Worm (Caenorhabditis elegans) whole organism, young adult: ENCODE measurements around the gene T28D6.7.
A peak's percentile ranks its signal among the peaks of the same experiment; 100 is the strongest.

ENCODE experiments used
- B0019.2 ChIP-seq: fragments of 200-800 bp; sonication (Bioruptor generic); conservative IDR thresholded peaks from 2 replicates; pipeline ENCODE4 v1.3.6; 2022; ENCODE audit warnings: missing genetic modification reagents, missing genetic modification characterization, missing compliant biosample characterization
- B0261.1 ChIP-seq: sonication (generic microtip); optimal IDR thresholded peaks from 2 replicates; lab custom pipeline; 2016; ENCODE audit warnings: mild to moderate bottlenecking, missing genetic modification characterization, moderate library complexity, missing compliant biosample characterization
- K12H6.12 ChIP-seq: fragments of 200-800 bp; sonication (Bioruptor generic); optimal IDR thresholded peaks from 2 replicates; lab custom pipeline; 2018; ENCODE audit warnings: mild to moderate bottlenecking, missing genetic modification characterization, missing compliant biosample characterization
- Y56A3A.18 ChIP-seq: fragments of 200-800 bp; sonication (Bioruptor generic); IDR thresholded peaks from 2 replicates; pipeline ENCODE4 v1.3.6; 2022; ENCODE audit warnings: missing genetic modification reagents, missing genetic modification characterization, missing compliant biosample characterization
- Y67H2A.10 ChIP-seq: fragments of 200-800 bp; sonication (Bioruptor generic); conservative IDR thresholded peaks from 2 replicates; pipeline ENCODE4 v1.3.6; 2022; ENCODE audit warnings: missing genetic modification reagents, missing genetic modification characterization, missing compliant biosample characterization
- Y95B8A.8 ChIP-seq: fragments of 200-800 bp; sonication (Bioruptor generic); IDR thresholded peaks from 2 replicates; pipeline ENCODE4 v1.3.6; 2022; ENCODE audit warnings: missing genetic modification reagents, missing genetic modification characterization, missing compliant biosample characterization
- aptf-2 ChIP-seq: fragments of 200-800 bp; sonication (Bioruptor generic); conservative IDR thresholded peaks from 2 replicates; pipeline ENCODE4 v1.3.6; 2022; ENCODE audit warnings: missing genetic modification reagents, missing genetic modification characterization, missing compliant biosample characterization
- athp-1 ChIP-seq: sonication (generic microtip); optimal IDR thresholded peaks from 2 replicates; lab custom pipeline; 2017; ENCODE audit warnings: mild to moderate bottlenecking, missing genetic modification characterization, missing compliant biosample characterization
- ccch-3 ChIP-seq: fragments of 200-800 bp; sonication (Bioruptor generic); optimal IDR thresholded peaks from 2 replicates; lab custom pipeline; 2018; ENCODE audit warnings: mild to moderate bottlenecking, missing genetic modification characterization, missing compliant biosample characterization
- cebp-1 ChIP-seq, 2 experiments: fragments of 200-800 bp in 1 of 2; sonication (Bioruptor generic) in 1 of 2; sonication (generic microtip) in 1 of 2; IDR thresholded peaks in 1 of 2; optimal IDR thresholded peaks in 1 of 2; 2 replicates each; pipeline versions ENCODE4 v1.3.6 to Lab custom; 2017 to 2022; ENCODE audit warnings: missing compliant biosample characterization in 2 of 2, missing genetic modification characterization in 2 of 2, mild to moderate bottlenecking in 1 of 2, missing genetic modification reagents in 1 of 2, moderate library complexity in 1 of 2
- ceh-91 ChIP-seq: fragments of 200-800 bp; sonication (Bioruptor generic); IDR thresholded peaks from 2 replicates; pipeline ENCODE4 v1.3.6; 2022; ENCODE audit warnings: missing genetic modification reagents, missing genetic modification characterization, missing compliant biosample characterization
- dpff-1 ChIP-seq: sonication (generic microtip); optimal IDR thresholded peaks from 2 replicates; lab custom pipeline; 2017; ENCODE audit warnings: mild to moderate bottlenecking, missing genetic modification characterization, missing compliant biosample characterization
- egl-44 ChIP-seq: fragments of 200-800 bp; sonication (Bioruptor generic); IDR thresholded peaks from 2 replicates; pipeline ENCODE4 v1.3.6; 2022; ENCODE audit warnings: missing genetic modification reagents, missing genetic modification characterization, missing compliant biosample characterization
- fkh-3 ChIP-seq: sonication (generic microtip); optimal IDR thresholded peaks from 2 replicates; lab custom pipeline; 2016; ENCODE audit warnings: mild to moderate bottlenecking, missing genetic modification characterization, missing compliant biosample characterization
- hmg-1.2 ChIP-seq: fragments of 200-800 bp; sonication (Bioruptor generic); IDR thresholded peaks from 2 replicates; pipeline ENCODE4 v1.3.6; 2022; ENCODE audit warnings: missing genetic modification reagents, missing genetic modification characterization, missing compliant biosample characterization
- let-607 ChIP-seq, 2 experiments: fragments of 200-800 bp in 1 of 2; sonication (Bioruptor generic) in 1 of 2; sonication (generic microtip) in 1 of 2; optimal IDR thresholded peaks; 2 replicates each; lab custom pipeline; 2016 to 2018; ENCODE audit warnings: mild to moderate bottlenecking in 2 of 2, missing compliant biosample characterization in 2 of 2, missing genetic modification characterization in 2 of 2, moderate library complexity in 2 of 2, missing genotype in 1 of 2
- lin-54 ChIP-seq: fragments of 200-800 bp; sonication (Bioruptor generic); optimal IDR thresholded peaks from 2 replicates; lab custom pipeline; 2018; ENCODE audit warnings: mild to moderate bottlenecking, missing genetic modification characterization, missing compliant biosample characterization
- lsl-1 ChIP-seq: fragments of 200-800 bp; sonication (Bioruptor generic); optimal IDR thresholded peaks from 2 replicates; lab custom pipeline; 2018; ENCODE audit warnings: mild to moderate bottlenecking, missing genetic modification characterization, moderate library complexity, missing compliant biosample characterization
- madf-10 ChIP-seq: sonication (generic microtip); optimal IDR thresholded peaks from 2 replicates; lab custom pipeline; 2016; ENCODE audit warnings: mild to moderate bottlenecking, missing genetic modification characterization, missing compliant biosample characterization
- madf-6 ChIP-seq: fragments of 200-800 bp; sonication (Bioruptor generic); IDR thresholded peaks from 2 replicates; pipeline ENCODE4 v1.3.6; 2022; ENCODE audit warnings: missing genetic modification reagents, missing genetic modification characterization, missing compliant biosample characterization
- nfya-1 ChIP-seq: sonication (generic microtip); optimal IDR thresholded peaks from 2 replicates; lab custom pipeline; 2017; ENCODE audit warnings: antibody characterized with exemption, missing compliant biosample characterization, missing genetic modification characterization, borderline replicate concordance; ENCODE audit not compliant: insufficient read depth
- nfya-2 ChIP-seq: fragments of 200-800 bp; sonication (Bioruptor generic); IDR thresholded peaks from 2 replicates; pipeline ENCODE4 v1.3.6; 2022; ENCODE audit warnings: missing genetic modification reagents, missing genetic modification characterization, missing compliant biosample characterization
- nhr-80 ChIP-seq: sonication (generic microtip); optimal IDR thresholded peaks from 2 replicates; lab custom pipeline; 2016; ENCODE audit warnings: missing genetic modification characterization, missing compliant biosample characterization
- sea-2 ChIP-seq: fragments of 200-800 bp; sonication (Bioruptor generic); IDR thresholded peaks from 2 replicates; pipeline ENCODE4 v1.3.6; 2022; ENCODE audit warnings: missing genetic modification characterization, missing compliant biosample characterization
- snpc-1.1 ChIP-seq: sonication (generic microtip); optimal IDR thresholded peaks from 2 replicates; lab custom pipeline; 2017; ENCODE audit warnings: missing genetic modification characterization, mild to moderate bottlenecking, missing compliant biosample characterization, antibody characterized with exemption, moderate library complexity, missing genotype, missing genetic modification reagents; ENCODE audit not compliant: insufficient read depth
- snpc-4 ChIP-seq, 5 experiments: fragments of 150-350 bp in 1 of 5; sonication (generic microtip) in 4 of 5; optimal IDR thresholded peaks; 2 replicates each; lab custom pipeline; 2014 to 2018; ENCODE audit warnings: missing genetic modification characterization in 5 of 5, missing biosample characterization in 3 of 5, antibody characterized with exemption in 2 of 5, mild to moderate bottlenecking in 2 of 5, missing compliant biosample characterization in 2 of 5, missing genotype in 2 of 5, moderate library complexity in 2 of 5, missing genetic modification reagents in 1 of 5
- unc-62 ChIP-seq: fragments of 150-350 bp; optimal IDR thresholded peaks from 2 replicates; lab custom pipeline; 2014; ENCODE audit warnings: missing biosample characterization, missing genetic modification reagents, missing genetic modification characterization
- zfh-2 ChIP-seq: fragments of 200-800 bp; sonication (Bioruptor generic); conservative IDR thresholded peaks from 2 replicates; pipeline ENCODE4 v1.3.6; 2022; ENCODE audit warnings: missing genetic modification reagents, missing genetic modification characterization, missing compliant biosample characterization
- zim-3 ChIP-seq: sonication (generic microtip); optimal IDR thresholded peaks from 2 replicates; lab custom pipeline; 2017; ENCODE audit warnings: mild to moderate bottlenecking, missing genetic modification characterization, moderate library complexity, missing compliant biosample characterization

The T28D6.7 gene

DNA sequence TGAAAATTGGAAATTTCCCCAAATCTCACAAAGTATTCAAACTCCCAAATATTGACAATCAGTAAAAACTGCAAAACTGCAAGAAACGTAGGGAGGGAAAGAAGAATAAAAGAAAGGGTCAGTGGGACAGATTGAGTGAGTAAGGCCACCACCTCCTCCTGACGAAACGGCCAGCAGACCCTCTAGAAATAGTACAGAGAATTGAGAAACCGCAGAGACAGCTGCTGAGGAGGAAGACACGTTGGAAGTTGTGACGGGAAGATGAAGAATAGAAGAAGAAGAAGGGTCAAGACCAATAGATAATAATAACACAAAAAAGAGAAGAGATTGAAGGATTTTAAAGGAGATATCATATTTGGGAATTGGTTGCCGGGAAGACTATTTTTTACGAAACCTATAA is 34.3 kb upstream of the T28D6.7 start:
- TF ChIP-seq B0261.1 (tag; lab: Kevin White, UChicago) (no peak), let-607 (tag; optimal IDR thresholded peaks at IDR 0.05; lab: Kevin White, UChicago) (peak; percentile 54 to 80), Y67H2A.10 (GFP tag; lab: Robert Waterston, UW) (no peak), hmg-1.2 (GFP tag; lab: Robert Waterston, UW) (peak; percentile 78), lin-54 (GFP tag; lab: Kevin White, UChicago) (no peak), nfya-2 (GFP tag; lab: Robert Waterston, UW) (no peak)

DNA sequence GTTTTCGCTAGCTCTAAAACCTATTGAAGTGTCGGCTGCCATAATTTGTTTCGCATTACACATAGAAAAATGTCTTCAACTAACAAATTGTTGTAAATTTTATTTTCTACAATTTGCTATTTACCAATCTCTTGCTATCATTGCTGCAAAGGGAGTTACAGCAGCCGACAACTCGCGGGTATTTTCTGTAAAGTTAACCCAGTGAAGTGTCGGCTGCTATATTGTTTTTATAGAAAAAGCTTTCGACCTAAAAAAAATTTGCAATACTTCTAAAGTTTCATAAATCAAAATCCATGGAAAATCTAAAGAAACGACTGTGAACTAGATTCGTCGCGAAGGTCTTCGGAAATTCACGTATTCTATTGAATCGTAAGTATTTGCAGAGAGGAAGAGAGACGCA is 32.6 kb upstream of the T28D6.7 start:
- TF ChIP-seq athp-1 (tag; lab: Kevin White, UChicago) (no peak), zim-3 (tag; lab: Kevin White, UChicago) (no peak), sea-2 (GFP tag; lab: Robert Waterston, UW) (no peak), snpc-4 (GFP tag; optimal IDR thresholded peaks at IDR 0.05; lab: Kevin White, UChicago) (no peak), snpc-4 (tag; optimal IDR thresholded peaks at IDR 0.05; lab: Kevin White, UChicago) (peak in 3 of 4 experiments; percentile 52 to 76 (median 60)), ccch-3 (GFP tag; lab: Kevin White, UChicago) (no peak), madf-6 (no peak), madf-10 (tag; lab: Kevin White, UChicago) (no peak), B0261.1 (tag; lab: Kevin White, UChicago) (no peak)

DNA sequence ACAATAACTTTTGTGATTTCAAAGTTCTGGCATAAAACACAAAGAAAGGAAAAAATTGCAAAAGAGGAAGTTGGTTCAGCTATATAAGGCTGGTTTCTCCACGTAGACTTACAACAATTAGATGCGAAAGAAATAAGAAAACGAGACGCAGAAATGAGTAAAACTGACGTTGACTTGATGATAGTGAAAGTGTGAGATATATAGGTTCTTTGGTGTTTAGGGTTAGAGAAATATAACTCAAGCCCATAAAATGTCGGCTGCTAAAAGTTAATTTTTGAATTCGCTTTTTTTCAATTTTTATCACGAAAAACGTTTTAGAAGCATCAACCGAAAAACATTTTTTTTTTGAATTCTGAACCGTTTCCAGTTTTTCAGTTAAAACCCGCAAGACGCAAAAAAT is 32.2 kb upstream of the T28D6.7 start:
- TF ChIP-seq Y56A3A.18 (GFP tag; lab: Robert Waterston, UW) (no peak), snpc-4 (GFP tag; optimal IDR thresholded peaks at IDR 0.05; lab: Kevin White, UChicago) (no peak), snpc-4 (tag; optimal IDR thresholded peaks at IDR 0.05; lab: Kevin White, UChicago) (peak in 1 of 4 experiments; percentile 16)
- TF ChIP-seq, all 124 proteins: peak for 1

DNA sequence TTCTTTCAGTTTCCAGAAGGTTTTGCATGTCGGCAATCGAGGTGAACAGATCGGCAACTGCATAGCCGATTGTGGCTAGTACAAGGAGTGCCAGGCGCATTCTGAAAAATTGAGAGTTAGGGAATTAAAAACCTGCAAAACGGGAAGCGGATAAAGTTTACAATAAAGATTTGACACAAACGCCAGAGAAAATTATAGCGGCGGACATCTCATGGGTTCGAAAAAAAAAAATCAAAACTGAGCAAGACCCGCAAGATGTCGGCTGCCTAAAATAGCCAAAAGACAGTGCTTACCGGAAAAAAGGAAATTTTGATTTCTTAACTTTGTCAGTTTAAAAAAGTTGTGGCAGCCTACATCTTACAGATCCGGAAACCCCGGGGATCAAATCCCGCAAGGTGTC is 31.6 kb upstream of the T28D6.7 start, which contains the start of gene dpy-18:
Gene dpy-18, minus strand, starts transcription at position 101 of the 400 bp plus-strand sequence.
- no peak for TF ChIP-seq nfya-1 (tag; lab: Kevin White, UChicago)

DNA sequence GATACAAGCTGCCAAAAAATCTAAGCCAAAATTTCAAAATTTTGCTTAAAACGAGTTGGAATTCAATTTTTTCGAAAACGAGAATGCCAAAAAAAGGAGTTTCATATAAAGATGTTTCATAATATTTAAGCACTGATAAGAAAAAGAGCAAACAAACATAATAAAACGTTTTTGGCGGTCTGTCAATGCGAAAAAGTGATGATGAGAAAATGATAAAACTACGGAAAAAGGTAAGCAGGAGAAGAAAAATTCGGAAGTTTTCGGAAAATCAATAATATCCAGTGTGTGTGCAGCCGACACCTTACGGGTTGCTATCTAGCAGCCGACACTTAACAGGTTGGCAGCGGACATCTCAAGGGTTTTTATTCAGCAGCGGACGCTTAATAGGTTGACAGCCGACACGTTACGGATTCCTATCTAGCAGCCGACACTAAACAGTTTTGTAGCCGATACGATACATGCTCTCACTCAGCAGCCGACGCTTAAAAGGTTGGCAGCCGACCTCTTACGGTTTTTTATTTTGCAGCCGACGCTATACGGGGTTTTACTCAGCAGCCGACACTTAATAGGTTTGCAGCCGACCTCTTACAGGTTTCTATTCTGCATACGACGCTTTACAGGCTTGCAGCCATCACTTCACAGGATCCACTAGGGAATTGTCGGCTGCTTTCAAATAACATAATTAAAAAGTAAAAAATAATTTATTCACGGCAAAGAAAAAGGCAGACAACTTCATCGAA is 26.1 kb upstream of the T28D6.7 start:
- TF ChIP-seq cebp-1 (GFP tag; IDR thresholded peaks at IDR 0.05; lab: Robert Waterston, UW) (no peak; the same call in 1 of the 2 replicates), cebp-1 (tag; optimal IDR thresholded peaks at IDR 0.05; lab: Kevin White, UChicago) (no peak), Y56A3A.18 (GFP tag; lab: Robert Waterston, UW) (no peak), nhr-80 (tag; lab: Kevin White, UChicago) (peak; percentile 34), aptf-2 (GFP tag; lab: Robert Waterston, UW) (no peak), zfh-2 (GFP tag; lab: Robert Waterston, UW) (0 out of 2 replicates have a peak, but pooled peaks have one; percentile 7), snpc-4 (GFP tag; optimal IDR thresholded peaks at IDR 0.05; lab: Kevin White, UChicago) (no peak), snpc-4 (tag; optimal IDR thresholded peaks at IDR 0.05; lab: Kevin White, UChicago) (peak; percentile 89 to 95 (median 92))

DNA sequence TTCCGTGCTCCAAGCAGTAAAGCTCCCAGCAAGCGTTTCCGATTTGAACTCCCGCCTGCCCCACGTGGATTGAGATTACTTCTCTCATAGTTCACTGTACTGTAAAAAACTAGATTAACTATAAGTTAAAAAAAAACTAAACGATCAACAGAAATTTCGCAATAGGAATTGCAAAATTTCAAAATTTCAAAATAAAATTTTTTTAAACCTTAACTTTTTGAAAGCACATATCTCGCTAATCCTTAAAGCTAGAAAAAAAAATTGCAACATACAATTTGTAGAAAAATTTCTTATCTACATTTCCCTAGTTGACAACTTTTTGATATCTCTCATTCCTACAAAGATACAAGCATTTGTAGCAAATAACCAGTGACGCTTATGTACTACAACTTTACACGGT is 25.4 kb upstream of the T28D6.7 start, which contains the start of gene tba-7:
Gene tba-7, minus strand, starts transcription at position 101 of the 400 bp plus-strand sequence.
- TF ChIP-seq Y95B8A.8 (GFP tag; lab: Robert Waterston, UW) (no peak), ceh-91 (GFP tag; lab: Robert Waterston, UW) (no peak), B0261.1 (tag; lab: Kevin White, UChicago) (peak; percentile 45), dpff-1 (tag; lab: Kevin White, UChicago) (no peak), unc-62 (GFP tag; lab: Kevin White, UChicago) (no peak), zfh-2 (GFP tag; lab: Robert Waterston, UW) (no peak), snpc-1.1 (tag; lab: Kevin White, UChicago) (no peak), cebp-1 (GFP tag; IDR thresholded peaks at IDR 0.05; lab: Robert Waterston, UW) (no peak), cebp-1 (tag; optimal IDR thresholded peaks at IDR 0.05; lab: Kevin White, UChicago) (peak; percentile 58), lsl-1 (GFP tag; lab: Kevin White, UChicago) (no peak), K12H6.12 (no peak), fkh-3 (tag; lab: Kevin White, UChicago) (no peak), egl-44 (GFP tag; lab: Robert Waterston, UW) (no peak), B0019.2 (no peak)
- TF ChIP-seq, all 124 proteins: peak for 2
